Fruit fly (Drosophila melanogaster) whole organism, adult: ENCODE data around the gene pes.

Experiments
- CG7045 ChIP-seq: fragments of 200-800 bp; sonication (Bioruptor generic); optimal IDR thresholded peaks from 2 replicates; lab custom pipeline; 2017; ENCODE audit warnings: missing biosample characterization, mild to moderate bottlenecking, missing genetic modification characterization
- kay ChIP-seq: fragments of 200-800 bp; sonication (Bioruptor generic); peaks from one replicate; lab custom pipeline; 2016; ENCODE audit warnings: missing biosample characterization, missing genetic modification characterization, borderline replicate concordance
- pad ChIP-seq: fragments of 200-800 bp; sonication (Bioruptor generic); optimal IDR thresholded peaks from 3 replicates; lab custom pipeline; 2017; ENCODE audit warnings: missing biosample characterization, missing genetic modification characterization, mild to moderate bottlenecking, moderate library complexity, missing genetic modification reagents
- toe ChIP-seq: fragments of 200-800 bp; sonication (Bioruptor generic); optimal IDR thresholded peaks from 2 replicates; lab custom pipeline; 2016; ENCODE audit warnings: missing biosample characterization, missing genetic modification characterization

DNA sequence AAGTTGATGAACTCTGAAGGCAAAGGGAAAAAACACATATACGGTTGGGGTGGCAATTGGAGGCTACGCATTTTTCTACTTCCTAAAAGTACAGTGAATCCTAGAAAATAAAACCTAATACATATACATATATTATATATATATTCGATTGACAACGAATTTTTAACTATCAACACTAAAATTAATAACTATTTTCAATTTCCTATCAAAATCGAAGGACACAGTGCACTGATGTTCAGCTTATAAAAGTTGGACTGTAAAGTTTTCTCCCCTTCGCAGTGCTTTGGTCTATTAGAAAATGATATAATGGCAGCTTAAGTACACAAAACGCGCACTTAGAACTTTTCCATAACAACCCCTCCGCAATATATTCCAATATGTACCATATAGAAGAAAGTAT is 31.1 kb downstream of the pes start:
- TF ChIP-seq toe (GFP tag; lab: Kevin White, UChicago) (no peak), CG7045 (no peak), pad (GFP tag; lab: Kevin White, UChicago) (no peak), kay (GFP tag; lab: Kevin White, UChicago) (no peak)
